Fruit fly (Drosophila melanogaster) whole organism, embryonic: ENCODE data around the gene CG11843.

Experiments used
- BtbVII ChIP-seq: fragments of 200-800 bp; sonication (Bioruptor generic); optimal IDR thresholded peaks from 3 replicates; lab custom pipeline; 2017; ENCODE audit warnings: missing biosample characterization, mild to moderate bottlenecking, missing genetic modification characterization
- CG10147 ChIP-seq: fragments of 200-800 bp; sonication (Bioruptor generic); optimal IDR thresholded peaks from 2 replicates; lab custom pipeline; 2019; ENCODE audit warnings: missing biosample characterization, mild to moderate bottlenecking, missing genetic modification characterization, moderate library complexity
- CG10543 ChIP-seq: fragments of 200-800 bp; sonication (Bioruptor generic); optimal IDR thresholded peaks from 3 replicates; lab custom pipeline; 2017; ENCODE audit warnings: missing biosample characterization, mild to moderate bottlenecking, missing genetic modification characterization, moderate library complexity
- CG13624 ChIP-seq: fragments of 200-800 bp; sonication (Bioruptor generic); optimal IDR thresholded peaks from 2 replicates; lab custom pipeline; 2016; ENCODE audit warnings: missing biosample characterization, missing genetic modification characterization
- CG13775 ChIP-seq: fragments of 200-800 bp; sonication (Bioruptor generic); optimal IDR thresholded peaks from 3 replicates; lab custom pipeline; 2017; ENCODE audit warnings: missing biosample characterization, mild to moderate bottlenecking, missing genetic modification characterization
- CG14667 ChIP-seq: fragments of 200-800 bp; sonication (Bioruptor generic); IDR thresholded peaks from 2 replicates; pipeline ENCODE4 v1.3.6; 2022; ENCODE audit warnings: missing biosample characterization, missing genetic modification characterization
- CG14860 ChIP-seq: fragments of 200-800 bp; sonication (Bioruptor generic); IDR thresholded peaks from 3 replicates; pipeline ENCODE4 v1.3.6; 2022; ENCODE audit warnings: missing biosample characterization, missing genetic modification characterization; ENCODE audit not compliant: partially characterized antibody
- CG15514 ChIP-seq: fragments of 200-800 bp; sonication (Bioruptor generic); optimal IDR thresholded peaks from 3 replicates; lab custom pipeline; 2017; ENCODE audit warnings: missing biosample characterization, missing genetic modification characterization, mild to moderate bottlenecking, moderate library complexity, missing genetic modification reagents
- CG16813 ChIP-seq: fragments of 200-800 bp; sonication (Bioruptor generic); IDR thresholded peaks from 3 replicates; pipeline ENCODE4 v1.3.6; 2022; ENCODE audit warnings: missing biosample characterization, missing genetic modification characterization; ENCODE audit not compliant: partially characterized antibody
- CG17186 ChIP-seq: fragments of 200-800 bp; sonication (Bioruptor generic); optimal IDR thresholded peaks from 3 replicates; lab custom pipeline; 2017; ENCODE audit warnings: missing biosample characterization, missing genetic modification reagents, missing genetic modification characterization
- CG17802 ChIP-seq: fragments of 200-800 bp; sonication (Bioruptor generic); optimal IDR thresholded peaks from 2 replicates; lab custom pipeline; 2018; ENCODE audit warnings: missing biosample characterization, mild to moderate bottlenecking, missing genetic modification characterization, moderate library complexity
- CG18599 ChIP-seq: fragments of 200-800 bp; sonication (Bioruptor generic); optimal IDR thresholded peaks from 3 replicates; lab custom pipeline; 2017; ENCODE audit warnings: missing biosample characterization, missing genetic modification characterization, mild to moderate bottlenecking, moderate library complexity, missing genetic modification reagents
- CG2199 ChIP-seq: fragments of 200-800 bp; sonication (Bioruptor generic); IDR thresholded peaks from 3 replicates; pipeline ENCODE4 v1.3.6; 2022; ENCODE audit warnings: missing biosample characterization, missing genetic modification characterization
- CG31441 ChIP-seq: fragments of 200-800 bp; sonication (Bioruptor generic); IDR thresholded peaks from 2 replicates; pipeline ENCODE4 v1.3.6; 2022; ENCODE audit warnings: missing biosample characterization, missing genetic modification characterization
- CG3838 ChIP-seq: fragments of 200-800 bp; sonication (Bioruptor generic); optimal IDR thresholded peaks from 3 replicates; lab custom pipeline; 2016; ENCODE audit warnings: missing biosample characterization, missing genetic modification characterization
- CG43689 ChIP-seq: fragments of 200-800 bp; sonication (Bioruptor generic); IDR thresholded peaks from 2 replicates; pipeline ENCODE4 v1.3.6; 2022; ENCODE audit warnings: missing biosample characterization, missing genetic modification characterization
- CG6813 ChIP-seq: fragments of 200-800 bp; sonication (Bioruptor generic); optimal IDR thresholded peaks from 2 replicates; lab custom pipeline; 2017; ENCODE audit warnings: missing biosample characterization, missing genetic modification characterization, mild to moderate bottlenecking, moderate library complexity, missing genetic modification reagents
- CG7745 ChIP-seq: fragments of 200-800 bp; sonication (Bioruptor generic); optimal IDR thresholded peaks from 2 replicates; lab custom pipeline; 2018; ENCODE audit warnings: missing biosample characterization, mild to moderate bottlenecking, missing genetic modification characterization, moderate library complexity
- CG8089 ChIP-seq: fragments of 200-800 bp; sonication (Bioruptor generic); optimal IDR thresholded peaks from 3 replicates; lab custom pipeline; 2016; ENCODE audit warnings: missing biosample characterization, missing genetic modification characterization
- CG9215 ChIP-seq: fragments of 200-800 bp; sonication (Bioruptor generic); IDR thresholded peaks from 2 replicates; pipeline ENCODE4 v1.3.6; 2022; ENCODE audit warnings: missing biosample characterization, missing genetic modification characterization
- CG9817 ChIP-seq: fragments of 200-800 bp; sonication (Bioruptor generic); optimal IDR thresholded peaks from 2 replicates; lab custom pipeline; 2018; ENCODE audit warnings: missing biosample characterization, mild to moderate bottlenecking, missing genetic modification characterization, moderate library complexity
- CoRest ChIP-seq: fragments of 200-800 bp; sonication (Bioruptor generic); optimal IDR thresholded peaks from 3 replicates; lab custom pipeline; 2018; ENCODE audit warnings: missing biosample characterization, mild to moderate bottlenecking, missing genetic modification characterization, moderate library complexity
- D ChIP-seq, 2 experiments: fragments of 200-800 bp in 1 of 2; fragments of >200 bp in 1 of 2; sonication (Bioruptor generic) in 1 of 2; optimal IDR thresholded peaks; 2 replicates in 1 of 2; 3 replicates in 1 of 2; lab custom pipeline; 2017; ENCODE audit warnings: mild to moderate bottlenecking in 1 of 2, missing biosample characterization in 1 of 2, missing genetic modification characterization in 1 of 2, missing genetic modification reagents in 1 of 2
- D19B ChIP-seq: fragments of 200-800 bp; sonication (Bioruptor generic); optimal IDR thresholded peaks from 2 replicates; lab custom pipeline; 2017; ENCODE audit warnings: missing biosample characterization, mild to moderate bottlenecking, missing genetic modification characterization
- Dbx ChIP-seq: fragments of 200-800 bp; sonication (Bioruptor generic); IDR thresholded peaks from 3 replicates; pipeline ENCODE4 v1.3.6; 2022; ENCODE audit warnings: missing biosample characterization, missing genetic modification characterization
- H15 ChIP-seq: fragments of 200-800 bp; sonication (Bioruptor generic); IDR thresholded peaks from 3 replicates; pipeline ENCODE4 v1.3.6; 2022; ENCODE audit warnings: missing biosample characterization, missing genetic modification characterization
- HLHmδ ChIP-seq: fragments of 200-800 bp; sonication (Bioruptor generic); optimal IDR thresholded peaks from 2 replicates; lab custom pipeline; 2018; ENCODE audit warnings: missing biosample characterization, mild to moderate bottlenecking, missing genetic modification characterization, moderate library complexity
- HmgD ChIP-seq: fragments of 200-800 bp; sonication (Bioruptor generic); optimal IDR thresholded peaks from 3 replicates; lab custom pipeline; 2016; ENCODE audit warnings: missing biosample characterization, missing genetic modification characterization
- Oli ChIP-seq: fragments of 200-800 bp; sonication (Bioruptor generic); optimal IDR thresholded peaks from 2 replicates; lab custom pipeline; 2018; ENCODE audit warnings: missing biosample characterization, mild to moderate bottlenecking, missing genetic modification characterization, moderate library complexity
- Optix ChIP-seq: fragments of 200-800 bp; sonication (Bioruptor generic); IDR thresholded peaks from 3 replicates; pipeline ENCODE4 v1.3.6; 2022; ENCODE audit warnings: missing biosample characterization, missing genetic modification characterization
- Scr ChIP-seq: fragments of 200-800 bp; sonication (Bioruptor generic); IDR thresholded peaks from 2 replicates; pipeline ENCODE4 v1.3.6; 2022; ENCODE audit warnings: missing biosample characterization, missing genetic modification characterization; ENCODE audit not compliant: partially characterized antibody
- Usf ChIP-seq: fragments of 200-800 bp; sonication (Bioruptor generic); optimal IDR thresholded peaks from 2 replicates; lab custom pipeline; 2017; ENCODE audit warnings: missing genotype, missing biosample characterization, missing genetic modification characterization
- bab2 ChIP-seq: fragments of 200-800 bp; sonication (Bioruptor generic); optimal IDR thresholded peaks from 2 replicates; lab custom pipeline; 2016; ENCODE audit warnings: missing biosample characterization, missing genetic modification characterization
- crp ChIP-seq, 2 experiments: fragments of 200-800 bp; sonication (Bioruptor generic); optimal IDR thresholded peaks; 2 replicates in 1 of 2; 3 replicates in 1 of 2; lab custom pipeline; 2017; ENCODE audit warnings: missing biosample characterization in 2 of 2, missing genetic modification characterization in 2 of 2, mild to moderate bottlenecking in 1 of 2, moderate library complexity in 1 of 2
- disco-r ChIP-seq: fragments of 200-800 bp; sonication (Bioruptor generic); optimal IDR thresholded peaks from 2 replicates; lab custom pipeline; 2016; ENCODE audit warnings: missing biosample characterization, missing genetic modification characterization
- exex ChIP-seq: fragments of 200-800 bp; sonication (Bioruptor generic); optimal IDR thresholded peaks from 4 replicates; lab custom pipeline; 2018; ENCODE audit warnings: missing biosample characterization, mild to moderate bottlenecking, missing genetic modification characterization, moderate library complexity
- gcm ChIP-seq: fragments of 200-800 bp; sonication (Bioruptor generic); optimal IDR thresholded peaks from 2 replicates; lab custom pipeline; 2019; ENCODE audit warnings: missing biosample characterization, mild to moderate bottlenecking, missing genetic modification characterization, moderate library complexity
- ham ChIP-seq: fragments of 200-800 bp; sonication (Bioruptor generic); IDR thresholded peaks from 2 replicates; pipeline ENCODE4 v1.3.6; 2022; ENCODE audit warnings: missing biosample characterization, missing genetic modification characterization
- hbn ChIP-seq: fragments of 200-800 bp; sonication (Bioruptor generic); IDR thresholded peaks from 2 replicates; pipeline ENCODE4 v1.3.6; 2022; ENCODE audit warnings: missing biosample characterization, missing genetic modification characterization; ENCODE audit not compliant: partially characterized antibody
- hth ChIP-seq: fragments of >200 bp; optimal IDR thresholded peaks from 2 replicates; lab custom pipeline; 2017; ENCODE audit warnings: inconsistent platforms
- klu ChIP-seq: fragments of 200-800 bp; sonication (Bioruptor generic); IDR thresholded peaks from 2 replicates; pipeline ENCODE4 v1.3.6; 2022; ENCODE audit warnings: missing biosample characterization, missing genetic modification characterization
- lab ChIP-seq: fragments of 200-800 bp; sonication (Bioruptor generic); optimal IDR thresholded peaks from 3 replicates; lab custom pipeline; 2017; ENCODE audit warnings: missing biosample characterization, missing genetic modification characterization, mild to moderate bottlenecking, moderate library complexity, missing genetic modification reagents
- prd ChIP-seq, 3 experiments: fragments of >200 bp in 2 of 3; fragments of 200-800 bp in 1 of 3; sonication (Bioruptor generic) in 1 of 3; optimal IDR thresholded peaks in 2 of 3; IDR thresholded peaks in 1 of 3; 2 replicates in 2 of 3; 3 replicates in 1 of 3; pipeline versions ENCODE4 v1.3.6 to Lab custom; 2017 to 2022; ENCODE audit warnings: missing biosample characterization in 1 of 3, missing genetic modification characterization in 1 of 3
- sens-2 ChIP-seq: fragments of 200-800 bp; sonication (Bioruptor generic); IDR thresholded peaks from 2 replicates; pipeline ENCODE4 v1.3.6; 2022; ENCODE audit warnings: missing biosample characterization, missing genetic modification characterization
- sug ChIP-seq: fragments of 200-800 bp; optimal IDR thresholded peaks from 2 replicates; lab custom pipeline; 2019; ENCODE audit warnings: missing biosample characterization, mild to moderate bottlenecking, missing genetic modification characterization, moderate library complexity
- tap ChIP-seq: fragments of 200-800 bp; optimal IDR thresholded peaks from 3 replicates; lab custom pipeline; 2019; ENCODE audit warnings: missing biosample characterization, mild to moderate bottlenecking, missing genetic modification characterization, moderate library complexity
- zfh1 ChIP-seq: fragments of 200-800 bp; sonication (Bioruptor generic); IDR thresholded peaks from 3 replicates; pipeline ENCODE4 v1.3.6; 2022; ENCODE audit warnings: missing biosample characterization, missing genetic modification characterization
- zfh2 ChIP-seq: fragments of 200-800 bp; sonication (Bioruptor generic); optimal IDR thresholded peaks from 2 replicates; lab custom pipeline; 2016; ENCODE audit warnings: missing biosample characterization, missing genetic modification characterization

Gene CG11843

dm6 chr3R:29004884-29005621 lies 49.1 kb upstream of the CG11843 start (continued):
- TF ChIP-seq CG13624 (GFP tag; lab: Kevin White, UChicago) = no peak
- TF ChIP-seq CG2199 (GFP tag; lab: Robert Waterston, UW) = no peak
- no peak for TF ChIP-seq CG17802 (tag; lab: Kevin White, UChicago)
- TF ChIP-seq CG10147 (GFP tag; lab: Kevin White, UChicago) = no peak
- TF ChIP-seq D (optimal IDR thresholded peaks at IDR 0.05; lab: Kevin White, UChicago) = no peak
- TF ChIP-seq D (GFP tag; optimal IDR thresholded peaks at IDR 0.05; lab: Kevin White, UChicago) = no peak
- TF ChIP-seq exex (tag; lab: Kevin White, UChicago) = no peak
- no peak for TF ChIP-seq CG3838 (GFP tag; lab: Kevin White, UChicago)
- TF ChIP-seq CG16813 (GFP tag; lab: Robert Waterston, UW) = no peak
- no peak for TF ChIP-seq HmgD (GFP tag; lab: Kevin White, UChicago)
- no peak for TF ChIP-seq klu (GFP tag; lab: Robert Waterston, UW)
- TF ChIP-seq lab = peak; percentile 55
- peak; percentile 38 for TF ChIP-seq CoRest
- TF ChIP-seq Oli (tag; lab: Kevin White, UChicago) = peak; percentile 51
- no peak for TF ChIP-seq Scr (GFP tag; lab: Robert Waterston, UW)
- no peak for TF ChIP-seq Dbx (GFP tag; lab: Robert Waterston, UW)
- TF ChIP-seq HLHmδ (GFP tag; lab: Kevin White, UChicago) = no peak
- TF ChIP-seq hbn (GFP tag; lab: Robert Waterston, UW) = no peak
- no peak for TF ChIP-seq sens-2
- TF ChIP-seq CG14667 (GFP tag; lab: Robert Waterston, UW) = no peak
- TF ChIP-seq H15 (GFP tag; lab: Robert Waterston, UW) = 0 out of 3 replicates have a peak, but pooled peaks have one; percentile 26
- no peak for TF ChIP-seq ham (GFP tag; lab: Robert Waterston, UW)
- TF ChIP-seq sug (tag; lab: Kevin White, UChicago) = no peak
- TF ChIP-seq hth (lab: Kevin White, UChicago) = no peak
- peak; percentile 43 for TF ChIP-seq CG18599 (GFP tag; lab: Kevin White, UChicago)
- no peak for TF ChIP-seq disco-r
- 0 out of 3 replicates have a peak, but pooled peaks have one; percentile 32 for TF ChIP-seq zfh1 (GFP tag; lab: Robert Waterston, UW)
- TF ChIP-seq tap = peak; percentile 40
- TF ChIP-seq CG14860 (GFP tag; lab: Robert Waterston, UW) = no peak
- no peak for TF ChIP-seq CG7745 (tag; lab: Kevin White, UChicago)
- TF ChIP-seq CG31441 (GFP tag; lab: Robert Waterston, UW) = peak; percentile 50; the same call in 1 of the 2 replicates
- peak; percentile 28 for TF ChIP-seq CG10543 (GFP tag; lab: Kevin White, UChicago)
- peak; percentile 14 for TF ChIP-seq CG15514 (GFP tag; lab: Kevin White, UChicago)
- no peak for TF ChIP-seq crp (GFP tag; optimal IDR thresholded peaks at IDR 0.05; lab: Kevin White, UChicago)
- TF ChIP-seq gcm (GFP tag; lab: Kevin White, UChicago) = no peak
- TF ChIP-seq Usf = no peak
- TF ChIP-seq D19B (GFP tag; lab: Kevin White, UChicago) = peak; percentile 68
- TF ChIP-seq CG17186 (GFP tag; lab: Kevin White, UChicago) = no peak
- TF ChIP-seq bab2 (GFP tag; lab: Kevin White, UChicago) = peak; percentile 37
- TF ChIP-seq CG13775 (GFP tag; lab: Kevin White, UChicago) = no peak
- no peak for TF ChIP-seq BtbVII (GFP tag; lab: Kevin White, UChicago)
- TF ChIP-seq CG9215 (GFP tag; lab: Robert Waterston, UW) = no peak
- no peak for TF ChIP-seq CG8089 (GFP tag; lab: Kevin White, UChicago)
- TF ChIP-seq Optix = no peak
- TF ChIP-seq zfh2 (GFP tag; lab: Kevin White, UChicago) = no peak
- no peak for TF ChIP-seq CG9817 (tag; lab: Kevin White, UChicago)
- TF ChIP-seq CG43689 (GFP tag; lab: Robert Waterston, UW) = no peak
- TF ChIP-seq CG6813 (GFP tag; lab: Kevin White, UChicago) = no peak
- TF ChIP-seq prd (optimal IDR thresholded peaks at IDR 0.05; lab: Kevin White, UChicago) = no peak
- TF ChIP-seq prd (GFP tag; IDR thresholded peaks at IDR 0.05; lab: Robert Waterston, UW) = peak; percentile 71; the same call in 2 of the 3 replicates
